Fruit fly (Drosophila melanogaster) whole organism: ENCODE results near the gene Cals.

Source experiments
- CG8478 ChIP-seq: fragments of >200 bp; optimal IDR thresholded peaks from 2 replicates; lab custom pipeline; 2018; ENCODE audit warnings: inconsistent platforms
- Dll ChIP-seq: fragments of >200 bp; optimal IDR thresholded peaks from 2 replicates; lab custom pipeline; 2017

- TF ChIP-seq Dll (lab: Kevin White, UChicago) (no peak), CG8478 (lab: Kevin White, UChicago) (no peak)
These were observed 38.7 kb downstream of the Cals start, which contains the start of gene Actbeta for dm6 chr4:1084326-1085062.
